Worm (Caenorhabditis elegans) whole organism, L4 larva: ENCODE data around the gene faah-2.

ENCODE experiments used
- F26F4.8 ChIP-seq: fragments of 200-800 bp; sonication (Bioruptor generic); conservative IDR thresholded peaks from 2 replicates; pipeline ENCODE4 v1.3.6; 2022; ENCODE audit warnings: missing genetic modification characterization, missing compliant biosample characterization
- F37D6.2 ChIP-seq: sonication (generic microtip); optimal IDR thresholded peaks from 2 replicates; lab custom pipeline; 2016; ENCODE audit warnings: mild to moderate bottlenecking, missing genetic modification characterization, missing compliant biosample characterization
- F44E2.7 ChIP-seq: fragments of 200-800 bp; sonication (Bioruptor generic); IDR thresholded peaks from 2 replicates; pipeline ENCODE4 v2.1.2; 2022; ENCODE audit warnings: missing genetic modification characterization, missing compliant biosample characterization
- Y105C5A.15 ChIP-seq: fragments of 200-800 bp; sonication (Bioruptor generic); IDR thresholded peaks from 2 replicates; pipeline ENCODE4 v1.3.6; 2022; ENCODE audit warnings: missing genetic modification characterization, missing compliant biosample characterization
- ZK337.2 ChIP-seq: fragments of 200-800 bp; sonication (Bioruptor generic); IDR thresholded peaks from 2 replicates; pipeline ENCODE4 v1.3.6; 2022; ENCODE audit warnings: missing genetic modification reagents, missing genetic modification characterization, missing compliant biosample characterization
- ZK546.5 ChIP-seq, 2 experiments: sonication (generic microtip); optimal IDR thresholded peaks; 2 replicates each; lab custom pipeline; 2017; ENCODE audit warnings: missing biosample characterization in 2 of 2, missing genetic modification characterization in 2 of 2
- attf-4 ChIP-seq: sonication (generic microtip); optimal IDR thresholded peaks from 3 replicates; lab custom pipeline; 2017; ENCODE audit warnings: missing biosample characterization, missing genetic modification characterization
- ceh-32 ChIP-seq: sonication (generic microtip); optimal IDR thresholded peaks from 2 replicates; lab custom pipeline; 2016; ENCODE audit warnings: mild to moderate bottlenecking, missing genetic modification characterization, missing compliant biosample characterization; ENCODE audit not compliant: poor library complexity
- cey-2 ChIP-seq: sonication (generic microtip); optimal IDR thresholded peaks from 3 replicates; lab custom pipeline; 2017; ENCODE audit warnings: missing genetic modification characterization, mild to moderate bottlenecking, missing compliant biosample characterization, antibody characterized with exemption, borderline replicate concordance; ENCODE audit not compliant: insufficient read depth
- ctbp-1 ChIP-seq: fragments of 200-800 bp; sonication (Bioruptor generic); IDR thresholded peaks from 2 replicates; pipeline ENCODE4 v1.3.6; 2022; ENCODE audit warnings: missing genetic modification reagents, missing genetic modification characterization, missing compliant biosample characterization
- daf-12 ChIP-seq: fragments of 150-350 bp; optimal IDR thresholded peaks from 2 replicates; lab custom pipeline; 2014; ENCODE audit warnings: missing biosample characterization, missing genetic modification reagents, missing genetic modification characterization
- daf-16 ChIP-seq, 3 experiments: sonication (generic microtip); optimal IDR thresholded peaks; 2 replicates each; lab custom pipeline; 2016 to 2017; ENCODE audit warnings: missing genetic modification characterization in 3 of 3, missing genetic modification reagents in 3 of 3, mild to moderate bottlenecking in 2 of 3, missing compliant biosample characterization in 2 of 3, missing biosample characterization in 1 of 3, moderate library complexity in 1 of 3
- daf-19 ChIP-seq: fragments of 200-800 bp; sonication (Bioruptor generic); conservative IDR thresholded peaks from 2 replicates; pipeline ENCODE4 v1.3.6; 2022; ENCODE audit warnings: missing genetic modification characterization, missing compliant biosample characterization
- daf-8 ChIP-seq: fragments of 200-800 bp; sonication (Bioruptor generic); IDR thresholded peaks from 2 replicates; pipeline ENCODE4 v1.3.6; 2022; ENCODE audit warnings: missing genetic modification characterization, missing compliant biosample characterization
- dmd-6 ChIP-seq: fragments of 200-800 bp; sonication (Bioruptor generic); IDR thresholded peaks from 2 replicates; pipeline ENCODE4 v1.3.6; 2022; ENCODE audit warnings: missing genetic modification reagents, missing genetic modification characterization, missing compliant biosample characterization
- hlh-30 ChIP-seq: sonication (generic microtip); optimal IDR thresholded peaks from 2 replicates; lab custom pipeline; 2017; ENCODE audit warnings: antibody characterized with exemption, mild to moderate bottlenecking, missing genetic modification characterization, missing compliant biosample characterization; ENCODE audit not compliant: insufficient read depth
- jun-1 ChIP-seq: fragments of 150-350 bp; optimal IDR thresholded peaks from 2 replicates; lab custom pipeline; 2014; ENCODE audit warnings: missing biosample characterization, missing genetic modification reagents, missing genetic modification characterization
- lim-7 ChIP-seq: fragments of 200-800 bp; sonication (Bioruptor generic); IDR thresholded peaks from 2 replicates; pipeline ENCODE4 v1.3.6; 2022; ENCODE audit warnings: missing genetic modification characterization, missing compliant biosample characterization
- lin-13 ChIP-seq: fragments of 150-350 bp; optimal IDR thresholded peaks from 2 replicates; lab custom pipeline; 2014; ENCODE audit warnings: missing biosample characterization, missing genetic modification reagents, missing genetic modification characterization
- lin-38 ChIP-seq: fragments of 200-800 bp; sonication (Bioruptor generic); IDR thresholded peaks from 2 replicates; pipeline ENCODE4 v1.3.6; 2022; ENCODE audit warnings: missing genetic modification reagents, missing genetic modification characterization, missing compliant biosample characterization
- lin-39 ChIP-seq: fragments of 150-350 bp; optimal IDR thresholded peaks from 2 replicates; lab custom pipeline; 2014; ENCODE audit warnings: missing biosample characterization, missing genetic modification reagents, missing genetic modification characterization
- mdt-29 ChIP-seq: fragments of 200-800 bp; sonication (Bioruptor generic); IDR thresholded peaks from 2 replicates; pipeline ENCODE4 v1.3.6; 2022; ENCODE audit warnings: missing genetic modification reagents, missing genetic modification characterization, missing compliant biosample characterization
- mep-1 ChIP-seq: fragments of 150-350 bp; sonication (generic microtip); optimal IDR thresholded peaks from 3 replicates; lab custom pipeline; 2014; ENCODE audit warnings: missing biosample characterization, missing genetic modification characterization
- mxl-2 ChIP-seq: fragments of 200-800 bp; sonication (Bioruptor generic); conservative IDR thresholded peaks from 2 replicates; pipeline ENCODE4 v1.3.6; 2022; ENCODE audit warnings: missing genetic modification reagents, missing genetic modification characterization, missing compliant biosample characterization
- mxl-3 ChIP-seq: fragments of 200-800 bp; sonication (Bioruptor generic); optimal IDR thresholded peaks from 2 replicates; lab custom pipeline; 2018; ENCODE audit warnings: mild to moderate bottlenecking, missing genetic modification characterization, missing compliant biosample characterization
- nhr-102 ChIP-seq: sonication (generic microtip); optimal IDR thresholded peaks from 2 replicates; lab custom pipeline; 2016; ENCODE audit warnings: mild to moderate bottlenecking, missing genetic modification characterization, moderate library complexity, missing compliant biosample characterization
- nhr-11 ChIP-seq: fragments of 150-350 bp; optimal IDR thresholded peaks from 2 replicates; lab custom pipeline; 2014; ENCODE audit warnings: missing biosample characterization, missing genetic modification characterization
- nhr-25 ChIP-seq: sonication (generic microtip); optimal IDR thresholded peaks from 2 replicates; lab custom pipeline; 2017; ENCODE audit warnings: missing genetic modification characterization, mild to moderate bottlenecking, missing compliant biosample characterization, antibody characterized with exemption, moderate library complexity, borderline replicate concordance; ENCODE audit not compliant: insufficient read depth
- nhr-48 ChIP-seq: sonication (generic microtip); optimal IDR thresholded peaks from 2 replicates; lab custom pipeline; 2016; ENCODE audit warnings: mild to moderate bottlenecking, missing genetic modification characterization, missing compliant biosample characterization
- nhr-76 ChIP-seq: fragments of 150-350 bp; optimal IDR thresholded peaks from 2 replicates; lab custom pipeline; 2014; ENCODE audit warnings: missing biosample characterization, missing genetic modification characterization
- nhr-77 ChIP-seq: fragments of 150-350 bp; optimal IDR thresholded peaks from 2 replicates; lab custom pipeline; 2014; ENCODE audit warnings: missing biosample characterization, missing genetic modification characterization
- pha-4 ChIP-seq, 2 experiments: fragments of 150-350 bp in 1 of 2; fragments of 200-800 bp in 1 of 2; sonication (Bioruptor generic) in 1 of 2; IDR thresholded peaks in 1 of 2; optimal IDR thresholded peaks in 1 of 2; 2 replicates each; pipeline versions ENCODE4 v1.3.6 to Lab custom; 2014 to 2022; ENCODE audit warnings: missing genetic modification characterization in 2 of 2, missing genetic modification reagents in 2 of 2, missing biosample characterization in 1 of 2, missing compliant biosample characterization in 1 of 2
- rbr-2 ChIP-seq: sonication (generic microtip); optimal IDR thresholded peaks from 2 replicates; lab custom pipeline; 2016; ENCODE audit warnings: missing genotype, missing genetic modification characterization, missing compliant biosample characterization
- spr-1 ChIP-seq: sonication (generic microtip); optimal IDR thresholded peaks from 2 replicates; lab custom pipeline; 2016; ENCODE audit warnings: mild to moderate bottlenecking, missing genetic modification characterization, missing compliant biosample characterization
- spr-3 ChIP-seq: fragments of 200-800 bp; sonication (Bioruptor generic); optimal IDR thresholded peaks from 2 replicates; lab custom pipeline; 2018; ENCODE audit warnings: mild to moderate bottlenecking, missing genetic modification characterization, missing compliant biosample characterization
- tag-97 ChIP-seq: fragments of 200-800 bp; sonication (Bioruptor generic); IDR thresholded peaks from 2 replicates; pipeline ENCODE4 v1.3.6; 2022; ENCODE audit warnings: missing genetic modification characterization, missing compliant biosample characterization
- unc-39 ChIP-seq: sonication (generic microtip); optimal IDR thresholded peaks from 2 replicates; lab custom pipeline; 2017; ENCODE audit warnings: missing biosample characterization, missing genetic modification characterization
- unc-62 ChIP-seq, 3 experiments: fragments of 150-350 bp in 1 of 3; sonication (generic microtip); optimal IDR thresholded peaks in 2 of 3; peaks in 1 of 3; 1 replicate in 1 of 3; 2 replicates in 2 of 3; lab custom pipeline; 2014 to 2017; ENCODE audit warnings: missing biosample characterization in 3 of 3, missing genetic modification characterization in 3 of 3, missing genetic modification reagents in 3 of 3, missing genotype in 1 of 3
- vab-7 ChIP-seq: fragments of 200-800 bp; sonication (Bioruptor generic); IDR thresholded peaks from 2 replicates; pipeline ENCODE4 v1.3.6; 2022; ENCODE audit warnings: missing genetic modification reagents, missing genetic modification characterization, missing compliant biosample characterization
- zag-1 ChIP-seq: fragments of 150-350 bp; optimal IDR thresholded peaks from 2 replicates; lab custom pipeline; 2014; ENCODE audit warnings: missing biosample characterization, missing genetic modification characterization
- zfp-2 ChIP-seq: sonication (generic microtip); optimal IDR thresholded peaks from 2 replicates; lab custom pipeline; 2016; ENCODE audit warnings: mild to moderate bottlenecking, missing genetic modification characterization, missing compliant biosample characterization

Gene faah-2

ce11 chrIV:8152145-8152544 lies at the start of gene faah-2:
Gene faah-2 (plus strand): TSS chrIV:8152445.
- TF ChIP-seq unc-62 (GFP tag; optimal IDR thresholded peaks at IDR 0.05 in 1 of 2; lab: Kevin White, UChicago) = peak in 1 of 2 experiments; percentile 50
- no peak for TF ChIP-seq unc-62 (tag; optimal IDR thresholded peaks at IDR 0.05; lab: Kevin White, UChicago)
- TF ChIP-seq rbr-2 = no peak

- TF ChIP-seq unc-62 (GFP tag; optimal IDR thresholded peaks at IDR 0.05 in 1 of 2; lab: Kevin White, UChicago) (peak in 1 of 2 experiments; percentile 81), unc-62 (tag; optimal IDR thresholded peaks at IDR 0.05; lab: Kevin White, UChicago) (no peak), nhr-48 (tag; lab: Kevin White, UChicago) (peak; percentile 9), dmd-6 (peak; percentile 59; the same call in 1 of the 2 replicates), F37D6.2 (no peak), unc-39 (tag; lab: Kevin White, UChicago) (no peak), mxl-3 (GFP tag; lab: Kevin White, UChicago) (peak; percentile 73), Y105C5A.15 (GFP tag; lab: Robert Waterston, UW) (no peak), mxl-2 (no peak), spr-3 (GFP tag; lab: Kevin White, UChicago) (no peak)
Observed at ce11 chrIV:8103196-8103595, 49.0 kb upstream of the faah-2 start.

ce11 chrIV:8105083-8105482 lies 47.2 kb upstream of the faah-2 start:
- no peak for TF ChIP-seq daf-8 (GFP tag; lab: Robert Waterston, UW)
- no peak for TF ChIP-seq unc-39 (tag; lab: Kevin White, UChicago)
- peak in 1 of 2 experiments; percentile 94 for TF ChIP-seq unc-62 (GFP tag; optimal IDR thresholded peaks at IDR 0.05 in 1 of 2; lab: Kevin White, UChicago)
- TF ChIP-seq unc-62 (tag; optimal IDR thresholded peaks at IDR 0.05; lab: Kevin White, UChicago) = no peak

ce11 chrIV:8107502-8107901 lies 44.7 kb upstream of the faah-2 start, which contains the start of gene rabs-5:
Gene rabs-5 (minus strand): TSS chrIV:8107602.
- no peak for TF ChIP-seq daf-16 (GFP tag; optimal IDR thresholded peaks at IDR 0.05; lab: Kevin White, UChicago)
- TF ChIP-seq daf-16 (tag; optimal IDR thresholded peaks at IDR 0.05; lab: Kevin White, UChicago) = no peak
- no peak for TF ChIP-seq ZK546.5 (tag; optimal IDR thresholded peaks at IDR 0.05; lab: Kevin White, UChicago)
- no peak for TF ChIP-seq tag-97 (GFP tag; lab: Robert Waterston, UW)
- TF ChIP-seq mxl-2 = no peak
- no peak for TF ChIP-seq ctbp-1 (GFP tag; lab: Robert Waterston, UW)
- no peak for TF ChIP-seq mep-1
- no peak for TF ChIP-seq zfp-2 (tag; lab: Kevin White, UChicago)
- TF ChIP-seq F44E2.7 (GFP tag; lab: Robert Waterston, UW) = no peak
- no peak for TF ChIP-seq F26F4.8 (GFP tag; lab: Robert Waterston, UW)
- TF ChIP-seq zag-1 = no peak
- TF ChIP-seq jun-1 = no peak
- TF ChIP-seq pha-4 (GFP tag; IDR thresholded peaks at IDR 0.05; lab: Robert Waterston, UW) = no peak
- no peak for TF ChIP-seq pha-4 (tag; optimal IDR thresholded peaks at IDR 0.05; lab: Kevin White, UChicago)
- TF ChIP-seq mxl-3 (GFP tag; lab: Kevin White, UChicago) = no peak
- TF ChIP-seq nhr-25 (tag; lab: Kevin White, UChicago) = no peak
- TF ChIP-seq ZK337.2 (GFP tag; lab: Robert Waterston, UW) = no peak
- TF ChIP-seq vab-7 (GFP tag; lab: Robert Waterston, UW) = no peak
- no peak for TF ChIP-seq spr-1
- TF ChIP-seq nhr-102 (tag; lab: Kevin White, UChicago) = no peak
- no peak for TF ChIP-seq nhr-76
- TF ChIP-seq daf-19 (GFP tag; lab: Robert Waterston, UW) = no peak

DNA sequence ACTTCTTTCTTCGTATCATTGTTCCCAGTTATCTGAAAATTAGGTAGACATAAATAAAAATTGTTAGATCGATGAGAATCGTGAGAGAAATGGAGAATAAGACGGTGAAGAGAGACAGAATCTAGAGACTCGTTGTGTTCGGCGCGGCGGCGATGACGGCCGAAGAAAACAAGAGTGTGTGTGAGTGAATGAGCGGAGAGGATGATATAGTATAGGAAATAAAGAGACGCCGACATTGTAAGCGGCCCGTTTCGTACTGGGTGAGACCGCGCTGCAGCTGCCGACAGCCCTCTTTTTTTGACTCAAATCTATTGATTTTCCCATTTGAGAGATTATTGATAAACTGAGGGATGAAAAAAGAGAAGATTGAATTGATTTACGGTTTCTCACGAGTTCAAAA lies 40.1 kb upstream of the faah-2 start, which contains the start of gene Y42H9AR.4:
Gene Y42H9AR.4, minus strand, starts transcription at position 32 of the 400 bp plus-strand sequence.
- no peak for TF ChIP-seq lin-39 (tag; lab: Kevin White, UChicago)
- TF ChIP-seq hlh-30 (tag; lab: Kevin White, UChicago) = peak; percentile 9
- peak in 1 of 2 experiments; percentile 28 for TF ChIP-seq daf-16 (GFP tag; optimal IDR thresholded peaks at IDR 0.05; lab: Kevin White, UChicago)
- TF ChIP-seq daf-16 (tag; optimal IDR thresholded peaks at IDR 0.05; lab: Kevin White, UChicago) = peak; percentile 65
- no peak for TF ChIP-seq nhr-11
- peak; percentile 3 for TF ChIP-seq nhr-77
- TF ChIP-seq lim-7 (GFP tag; lab: Robert Waterston, UW) = no peak
- no peak for TF ChIP-seq ceh-32 (tag; lab: Kevin White, UChicago)
- peak; percentile 65 for TF ChIP-seq mxl-3 (GFP tag; lab: Kevin White, UChicago)
- peak; percentile 23; the same call in 1 of the 2 replicates for TF ChIP-seq lin-38 (GFP tag; lab: Robert Waterston, UW)
- no peak for TF ChIP-seq cey-2 (tag; lab: Kevin White, UChicago)
- TF ChIP-seq unc-39 (tag; lab: Kevin White, UChicago) = no peak
- TF ChIP-seq attf-4 (tag; lab: Kevin White, UChicago) = no peak
- no peak for TF ChIP-seq lin-13 (GFP tag; lab: Kevin White, UChicago)
- no peak for TF ChIP-seq daf-12 (tag; lab: Kevin White, UChicago)
- TF ChIP-seq nhr-25 (tag; lab: Kevin White, UChicago) = no peak
- no peak for TF ChIP-seq mdt-29 (GFP tag; lab: Robert Waterston, UW)
